Fruit fly (Drosophila melanogaster) whole organism, adult: Measurements from ENCODE around the gene CG4291.

ENCODE experiments used
- CG12768 ChIP-seq: fragments of 200-800 bp; sonication (Bioruptor generic); optimal IDR thresholded peaks from 2 replicates; lab custom pipeline; 2017; ENCODE audit warnings: missing biosample characterization, missing genetic modification characterization, mild to moderate bottlenecking, moderate library complexity, missing genetic modification reagents
- CG1620 ChIP-seq: fragments of 200-800 bp; sonication (Bioruptor generic); optimal IDR thresholded peaks from 2 replicates; lab custom pipeline; 2016; ENCODE audit warnings: missing biosample characterization, missing genetic modification characterization
- CG5204 ChIP-seq: fragments of 200-800 bp; sonication (Bioruptor generic); optimal IDR thresholded peaks from 2 replicates; lab custom pipeline; 2016; ENCODE audit warnings: missing biosample characterization, missing genetic modification characterization
- CG7101 ChIP-seq: fragments of 200-800 bp; sonication (Bioruptor generic); optimal IDR thresholded peaks from 2 replicates; lab custom pipeline; 2018; ENCODE audit warnings: missing biosample characterization, mild to moderate bottlenecking, missing genetic modification characterization, moderate library complexity
- Crg-1 ChIP-seq: fragments of 200-800 bp; sonication (Bioruptor generic); optimal IDR thresholded peaks from 2 replicates; lab custom pipeline; 2016; ENCODE audit warnings: missing biosample characterization, missing genetic modification characterization
- Mnt ChIP-seq: fragments of 200-800 bp; sonication (Bioruptor generic); optimal IDR thresholded peaks from 2 replicates; lab custom pipeline; 2016; ENCODE audit warnings: missing biosample characterization, mild to moderate bottlenecking, missing genetic modification characterization
- bab1 ChIP-seq: fragments of 200-800 bp; sonication (Bioruptor generic); optimal IDR thresholded peaks from 3 replicates; lab custom pipeline; 2019; ENCODE audit warnings: missing biosample characterization, mild to moderate bottlenecking, missing genetic modification characterization, moderate library complexity
- cic ChIP-seq: fragments of 200-800 bp; sonication (Bioruptor generic); optimal IDR thresholded peaks from 2 replicates; lab custom pipeline; 2017; ENCODE audit warnings: missing biosample characterization, mild to moderate bottlenecking, missing genetic modification characterization, moderate library complexity
- cnc ChIP-seq, 2 experiments: fragments of >200 bp; optimal IDR thresholded peaks; 2 replicates each; lab custom pipeline; 2017
- kay ChIP-seq: fragments of 200-800 bp; sonication (Bioruptor generic); peaks from one replicate; lab custom pipeline; 2016; ENCODE audit warnings: missing biosample characterization, missing genetic modification characterization, borderline replicate concordance
- pad ChIP-seq: fragments of 200-800 bp; sonication (Bioruptor generic); optimal IDR thresholded peaks from 3 replicates; lab custom pipeline; 2017; ENCODE audit warnings: missing biosample characterization, missing genetic modification characterization, mild to moderate bottlenecking, moderate library complexity, missing genetic modification reagents
- tj ChIP-seq: fragments of 200-800 bp; sonication (Bioruptor generic); optimal IDR thresholded peaks from 3 replicates; lab custom pipeline; 2017; ENCODE audit warnings: missing biosample characterization, mild to moderate bottlenecking, missing genetic modification characterization, moderate library complexity
- toe ChIP-seq: fragments of 200-800 bp; sonication (Bioruptor generic); optimal IDR thresholded peaks from 2 replicates; lab custom pipeline; 2016; ENCODE audit warnings: missing biosample characterization, missing genetic modification characterization

dm6 chr2L:843850-844791, 8.4 kb downstream of the CG4291 start:
- TF ChIP-seq Crg-1 (GFP tag; lab: Kevin White, UChicago) (no peak), CG1620 (no peak), cnc (optimal IDR thresholded peaks at IDR 0.05; lab: Kevin White, UChicago) (no peak), pad (no peak), CG5204 (no peak), CG7101 (tag; lab: Kevin White, UChicago) (peak; percentile 68), CG12768 (peak; percentile 71), tj (peak; percentile 100), kay (GFP tag; lab: Kevin White, UChicago) (no peak), bab1 (GFP tag; lab: Kevin White, UChicago) (peak; percentile 65), toe (GFP tag; lab: Kevin White, UChicago) (no peak), Mnt (GFP tag; lab: Kevin White, UChicago) (no peak), cic (GFP tag; lab: Kevin White, UChicago) (no peak)
